Fruit fly (Drosophila melanogaster) whole organism: ENCODE data around the gene Efa6.

Source experiments
- EcR ChIP-seq, 2 experiments: fragments of >200 bp; optimal IDR thresholded peaks; 2 replicates each; lab custom pipeline; 2017; ENCODE audit warnings: missing biosample characterization in 2 of 2, missing genetic modification characterization in 2 of 2, missing genetic modification reagents in 2 of 2
- psq ChIP-seq: fragments of >200 bp; optimal IDR thresholded peaks from 2 replicates; lab custom pipeline; 2017

- TF ChIP-seq EcR (GFP tag; optimal IDR thresholded peaks at IDR 0.05; lab: Kevin White, UChicago) (no peak), psq (no peak)
Measured at dm6 chr3R:22629174-22629573, 41.6 kb downstream of the Efa6 start.
